Fruit fly (Drosophila melanogaster) whole organism, pupa: ENCODE data around the gene CG8852.

Source experiments
- CG10348 ChIP-seq: fragments of 200-800 bp; sonication (Bioruptor generic); IDR thresholded peaks from 2 replicates; pipeline ENCODE4 v1.3.6; 2022; ENCODE audit warnings: missing biosample characterization, missing genetic modification characterization
- CG12605 ChIP-seq: fragments of 200-800 bp; sonication (Bioruptor generic); IDR thresholded peaks from 2 replicates; pipeline ENCODE4 v1.3.6; 2022; ENCODE audit warnings: missing biosample characterization, missing genetic modification characterization
- CG13204 ChIP-seq: fragments of 200-800 bp; sonication (Bioruptor generic); optimal IDR thresholded peaks from 2 replicates; lab custom pipeline; 2018; ENCODE audit warnings: missing biosample characterization, mild to moderate bottlenecking, missing genetic modification characterization, moderate library complexity
- CG14655 ChIP-seq: fragments of 200-800 bp; sonication (Bioruptor generic); optimal IDR thresholded peaks from 3 replicates; lab custom pipeline; 2017; ENCODE audit warnings: mild to moderate bottlenecking, missing biosample characterization, missing genetic modification reagents, missing genetic modification characterization
- CG15710 ChIP-seq: fragments of 200-800 bp; sonication (Bioruptor generic); optimal IDR thresholded peaks from 2 replicates; lab custom pipeline; 2018; ENCODE audit warnings: missing biosample characterization, mild to moderate bottlenecking, missing genetic modification characterization, moderate library complexity
- CG17806 ChIP-seq: fragments of 200-800 bp; sonication (Bioruptor generic); optimal IDR thresholded peaks from 2 replicates; lab custom pipeline; 2018; ENCODE audit warnings: missing biosample characterization, mild to moderate bottlenecking, missing genetic modification characterization, moderate library complexity
- CG32121 ChIP-seq: fragments of 200-800 bp; sonication (Bioruptor generic); IDR thresholded peaks from 2 replicates; pipeline ENCODE4 v1.3.6; 2022; ENCODE audit warnings: missing biosample characterization, missing genetic modification characterization
- CG34367 ChIP-seq: fragments of 200-800 bp; sonication (Bioruptor generic); optimal IDR thresholded peaks from 2 replicates; lab custom pipeline; 2018; ENCODE audit warnings: missing biosample characterization, mild to moderate bottlenecking, missing genetic modification characterization
- CG4496 ChIP-seq: fragments of 200-800 bp; sonication (Bioruptor generic); IDR thresholded peaks from 3 replicates; pipeline ENCODE4 v1.3.6; 2022; ENCODE audit warnings: missing biosample characterization, missing genetic modification characterization
- CG8159 ChIP-seq: fragments of 200-800 bp; sonication (Bioruptor generic); optimal IDR thresholded peaks from 3 replicates; lab custom pipeline; 2018; ENCODE audit warnings: missing biosample characterization, mild to moderate bottlenecking, missing genetic modification characterization, moderate library complexity
- CG8301 ChIP-seq: fragments of 200-800 bp; sonication (Bioruptor generic); optimal IDR thresholded peaks from 2 replicates; lab custom pipeline; 2018; ENCODE audit warnings: missing biosample characterization, mild to moderate bottlenecking, missing genetic modification characterization
- CG9948 ChIP-seq: fragments of 200-800 bp; sonication (Bioruptor generic); optimal IDR thresholded peaks from 2 replicates; lab custom pipeline; 2018; ENCODE audit warnings: missing biosample characterization, mild to moderate bottlenecking, missing genetic modification characterization, moderate library complexity
- D1 ChIP-seq: fragments of 200-800 bp; sonication (Bioruptor generic); optimal IDR thresholded peaks from 2 replicates; lab custom pipeline; 2018; ENCODE audit warnings: missing biosample characterization, mild to moderate bottlenecking, missing genetic modification characterization, moderate library complexity
- EcR ChIP-seq: fragments of 200-800 bp; sonication (Bioruptor generic); optimal IDR thresholded peaks from 3 replicates; lab custom pipeline; 2019; ENCODE audit warnings: missing biosample characterization, missing genetic modification characterization, mild to moderate bottlenecking, moderate library complexity, missing genetic modification reagents
- Ets98B ChIP-seq: fragments of 200-800 bp; sonication (Bioruptor generic); IDR thresholded peaks from 2 replicates; pipeline ENCODE4 v1.3.6; 2022; ENCODE audit warnings: missing biosample characterization, missing genetic modification characterization
- Pif1A ChIP-seq: fragments of 200-800 bp; sonication (Bioruptor generic); optimal IDR thresholded peaks from 3 replicates; lab custom pipeline; 2016; ENCODE audit warnings: missing biosample characterization, missing genetic modification characterization
- Pif1B ChIP-seq: fragments of 200-800 bp; sonication (Bioruptor generic); optimal IDR thresholded peaks from 3 replicates; lab custom pipeline; 2016; ENCODE audit warnings: missing biosample characterization, missing genetic modification characterization
- Snoo ChIP-seq: fragments of 200-800 bp; sonication (Bioruptor generic); optimal IDR thresholded peaks from 3 replicates; lab custom pipeline; 2017; ENCODE audit warnings: missing biosample characterization, mild to moderate bottlenecking, missing genetic modification characterization, inconsistent platforms
- fd96Ca ChIP-seq: fragments of 200-800 bp; sonication (Bioruptor generic); IDR thresholded peaks from 3 replicates; pipeline ENCODE4 v1.3.6; 2022; ENCODE audit warnings: missing biosample characterization, missing genetic modification characterization
- gl ChIP-seq: fragments of 200-800 bp; sonication (Bioruptor generic); optimal IDR thresholded peaks from 2 replicates; lab custom pipeline; 2018; ENCODE audit warnings: missing biosample characterization, mild to moderate bottlenecking, missing genetic modification characterization
- rn ChIP-seq: fragments of 200-800 bp; sonication (Bioruptor generic); IDR thresholded peaks from 2 replicates; pipeline ENCODE4 v1.3.6; 2022; ENCODE audit warnings: missing biosample characterization, missing genetic modification characterization

The CG8852 gene

DNA sequence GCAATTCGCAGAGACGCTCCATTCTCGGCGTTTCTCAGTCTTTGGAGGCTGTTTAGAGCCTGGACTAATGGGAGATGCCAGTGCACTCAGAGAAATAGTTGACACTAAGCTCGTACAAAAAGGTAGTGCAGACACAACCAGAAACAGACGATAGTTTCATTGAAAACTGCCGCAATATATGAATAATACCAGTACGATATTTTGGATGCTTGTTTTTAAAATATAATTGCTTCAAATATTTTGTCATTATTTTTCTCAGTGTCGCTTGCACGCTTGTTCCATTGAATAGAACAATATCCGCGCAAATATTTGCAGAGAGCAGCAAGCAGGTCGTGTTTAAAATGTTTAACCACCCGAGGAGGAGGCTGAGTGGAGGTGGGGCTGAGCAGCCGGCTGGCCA, 51.6 kb downstream of the CG8852 start:
- TF ChIP-seq rn (GFP tag; lab: Robert Waterston, UW): no peak
- no peak for TF ChIP-seq D1
- peak; percentile 5 for TF ChIP-seq CG15710 (tag; lab: Kevin White, UChicago)
- peak; percentile 33 for TF ChIP-seq CG17806
- TF ChIP-seq CG10348 (GFP tag; lab: Robert Waterston, UW): no peak
- TF ChIP-seq CG13204 (GFP tag; lab: Kevin White, UChicago): no peak
- no peak for TF ChIP-seq EcR (GFP tag; lab: Kevin White, UChicago)
- TF ChIP-seq CG8159 (tag; lab: Kevin White, UChicago): peak; percentile 22
- TF ChIP-seq gl: no peak
- TF ChIP-seq CG12605 (GFP tag; lab: Robert Waterston, UW): no peak
- no peak for TF ChIP-seq CG4496
- TF ChIP-seq CG8301 (tag; lab: Kevin White, UChicago): peak; percentile 66
- TF ChIP-seq CG34367 (tag; lab: Kevin White, UChicago): no peak
- TF ChIP-seq Pif1A (GFP tag; lab: Kevin White, UChicago): peak; percentile 11
- TF ChIP-seq fd96Ca (GFP tag; lab: Robert Waterston, UW): peak; percentile 58; the same call in 1 of the 3 replicates
- TF ChIP-seq Ets98B: no peak
- peak; percentile 23 for TF ChIP-seq Pif1B
- no peak for TF ChIP-seq Snoo (tag; lab: Kevin White, UChicago)
- peak; percentile 69 for TF ChIP-seq CG14655
- TF ChIP-seq CG32121 (GFP tag; lab: Robert Waterston, UW): no peak
- peak; percentile 54 for TF ChIP-seq CG9948
- TF ChIP-seq, all 21 proteins: peak for 9
